Worm (Caenorhabditis elegans): ENCODE data around the gene R01H2.1.

ce11 chrIII:7111793-7112192 lies 49.1 kb downstream of the R01H2.1 start, which contains the start of gene B0280.7:
- TF ChIP-seq nhr-11 (tag; optimal IDR thresholded peaks at IDR 0.05) (no peak), ref-2 (tag; optimal IDR thresholded peaks at IDR 0.05) (no peak), ets-4 (tag; optimal IDR thresholded peaks at IDR 0.05) (no peak), hlh-6 (tag; optimal IDR thresholded peaks at IDR 0.05) (no peak), ceh-9 (tag; optimal IDR thresholded peaks at IDR 0.05) (no peak), rnt-1 (tag; optimal IDR thresholded peaks at IDR 0.05) (no peak), ahr-1 (tag; optimal IDR thresholded peaks at IDR 0.05) (no peak), pros-1 (tag; optimal IDR thresholded peaks at IDR 0.05) (no peak), odd-2 (tag; optimal IDR thresholded peaks at IDR 0.05) (no peak), pha-4 (tag; optimal IDR thresholded peaks at IDR 0.05) (no peak), sox-4 (tag; optimal IDR thresholded peaks at IDR 0.05) (no peak), ceh-18 (tag; optimal IDR thresholded peaks at IDR 0.05) (no peak)
